Fruit fly (Drosophila melanogaster) whole organism, wandering third instar larva: Measurements from ENCODE around the gene CG4702.

Source experiments
- Abd-B ChIP-seq: fragments of >200 bp; optimal IDR thresholded peaks from 2 replicates; lab custom pipeline; 2017; ENCODE audit warnings: missing biosample characterization, missing genetic modification characterization
- HLH106 ChIP-seq: fragments of 200-800 bp; optimal IDR thresholded peaks from 3 replicates; lab custom pipeline; 2019; ENCODE audit warnings: missing biosample characterization, mild to moderate bottlenecking, missing genetic modification characterization, moderate library complexity
- Hr83 ChIP-seq: fragments of 200-300 bp; sonication (Bioruptor generic); optimal IDR thresholded peaks from 2 replicates; lab custom pipeline; 2016; ENCODE audit warnings: missing biosample characterization, mild to moderate bottlenecking, missing genetic modification characterization, moderate library complexity; ENCODE audit not compliant: poor library complexity, severe bottlenecking
- OdsH ChIP-seq: fragments of 200-800 bp; sonication (Bioruptor generic); optimal IDR thresholded peaks from 2 replicates; lab custom pipeline; 2016; ENCODE audit warnings: missing biosample characterization, mild to moderate bottlenecking, missing genetic modification characterization
- brk ChIP-seq: fragments of 200-800 bp; sonication (Bioruptor generic); optimal IDR thresholded peaks from 2 replicates; lab custom pipeline; 2016; ENCODE audit warnings: missing biosample characterization, mild to moderate bottlenecking, missing genetic modification characterization
- dl ChIP-seq, 2 experiments: fragments of 175-275, 200-275 bp in 1 of 2; fragments of 200-275 bp in 1 of 2; sonication (Bioruptor generic); optimal IDR thresholded peaks; lab custom pipeline; 2018; ENCODE audit warnings: mild to moderate bottlenecking in 2 of 2, missing biosample characterization in 2 of 2, missing genetic modification characterization in 2 of 2, moderate library complexity in 2 of 2; ENCODE audit not compliant: partially characterized antibody in 2 of 2, insufficient read depth in 1 of 2
- foxo ChIP-seq, 2 experiments: fragments of 200-800 bp; sonication (Bioruptor generic); optimal IDR thresholded peaks; 2 replicates in 1 of 2; 3 replicates in 1 of 2; lab custom pipeline; 2016 to 2017; ENCODE audit warnings: missing biosample characterization in 2 of 2, missing genetic modification characterization in 2 of 2
- fru ChIP-seq: fragments of 200-800 bp; sonication (Bioruptor generic); optimal IDR thresholded peaks from 3 replicates; lab custom pipeline; 2016; ENCODE audit warnings: missing biosample characterization, mild to moderate bottlenecking, missing genetic modification characterization
- sage ChIP-seq: fragments of 200-800 bp; sonication (Bioruptor generic); optimal IDR thresholded peaks from 2 replicates; lab custom pipeline; 2016; ENCODE audit warnings: missing biosample characterization, mild to moderate bottlenecking, missing genetic modification characterization

dm6 chr3R:12083537-12083936 lies 44.5 kb downstream of the CG4702 start:
- TF ChIP-seq foxo (GFP tag; optimal IDR thresholded peaks at IDR 0.05; lab: Kevin White, UChicago) (peak in 1 of 2 experiments; percentile 47), brk (GFP tag; lab: Kevin White, UChicago) (no peak), OdsH (GFP tag; lab: Kevin White, UChicago) (peak; percentile 54), Abd-B (no peak), dl (GFP tag; optimal IDR thresholded peaks at IDR 0.05; lab: Kevin White, UChicago; ENCODE audit: insufficient read depth in 1 of 2, partially characterized antibody in 2 of 2) (no peak), HLH106 (peak; percentile 37), fru (GFP tag; lab: Kevin White, UChicago) (peak; percentile 50), sage (GFP tag; lab: Kevin White, UChicago) (no peak), Hr83 (GFP tag; lab: Kevin White, UChicago) (no peak)
